Fruit fly (Drosophila melanogaster): ENCODE measurements around the gene TotE.

dm6 chr2L:19902693-19903267 is 10.5 kb downstream of the TotE start:
- TF ChIP-seq CG8478 (optimal IDR thresholded peaks at IDR 0.05) = no peak
- TF ChIP-seq CTCF (optimal IDR thresholded peaks at IDR 0.05) = no peak

Measured in S2 (cell line).